Fruit fly (Drosophila melanogaster): ENCODE data around the gene SamDC.

Gene SamDC

DNA sequence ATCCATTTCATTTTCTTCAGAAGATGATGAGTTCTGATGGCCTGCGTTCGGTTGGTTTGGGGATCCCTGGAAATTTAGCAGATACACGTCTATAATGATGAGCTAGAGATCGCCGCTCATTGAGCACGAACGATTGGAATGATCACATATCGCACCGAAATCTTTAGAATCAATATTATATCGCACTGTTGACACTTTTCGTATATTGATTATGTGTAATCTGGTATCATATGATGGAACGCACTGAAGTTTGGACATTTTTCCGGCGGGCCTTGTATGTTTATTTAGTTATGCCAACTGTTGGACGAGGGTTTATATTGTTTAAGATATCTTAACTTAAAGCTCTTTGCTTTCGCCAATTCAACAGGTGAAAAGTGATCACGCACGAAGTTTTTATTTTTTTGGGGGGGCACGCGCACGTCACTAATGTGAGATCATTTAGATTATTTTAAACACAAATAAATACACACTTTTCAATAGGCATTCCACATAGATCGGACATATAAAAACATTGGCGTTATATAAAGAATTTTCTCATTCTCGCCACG lies 18.1 kb upstream of the SamDC start:
- TF ChIP-seq gl (tag; optimal IDR thresholded peaks at IDR 0.05) (no peak), CG14655 (GFP tag; optimal IDR thresholded peaks at IDR 0.05) (no peak), D1 (tag; optimal IDR thresholded peaks at IDR 0.05) (no peak), EcR (GFP tag; optimal IDR thresholded peaks at IDR 0.05) (no peak), CG8301 (tag; optimal IDR thresholded peaks at IDR 0.05) (no peak), CG32121 (GFP tag; IDR thresholded peaks at IDR 0.05) (no peak), CG9948 (tag; optimal IDR thresholded peaks at IDR 0.05) (no peak), Snoo (tag; optimal IDR thresholded peaks at IDR 0.05) (no peak), Pif1B (GFP tag; optimal IDR thresholded peaks at IDR 0.05) (no peak), CG8159 (tag; optimal IDR thresholded peaks at IDR 0.05) (no peak), CG13204 (GFP tag; optimal IDR thresholded peaks at IDR 0.05) (no peak), CG34367 (tag; optimal IDR thresholded peaks at IDR 0.05) (no peak), fd96Ca (GFP tag; IDR thresholded peaks at IDR 0.05) (no peak), CG17806 (tag; optimal IDR thresholded peaks at IDR 0.05) (no peak), Ets98B (GFP tag; IDR thresholded peaks at IDR 0.05) (no peak), rn (GFP tag; IDR thresholded peaks at IDR 0.05) (no peak), CG10348 (GFP tag; IDR thresholded peaks at IDR 0.05) (no peak), CG12605 (GFP tag; IDR thresholded peaks at IDR 0.05) (no peak), Pif1A (GFP tag; optimal IDR thresholded peaks at IDR 0.05) (no peak)

DNA sequence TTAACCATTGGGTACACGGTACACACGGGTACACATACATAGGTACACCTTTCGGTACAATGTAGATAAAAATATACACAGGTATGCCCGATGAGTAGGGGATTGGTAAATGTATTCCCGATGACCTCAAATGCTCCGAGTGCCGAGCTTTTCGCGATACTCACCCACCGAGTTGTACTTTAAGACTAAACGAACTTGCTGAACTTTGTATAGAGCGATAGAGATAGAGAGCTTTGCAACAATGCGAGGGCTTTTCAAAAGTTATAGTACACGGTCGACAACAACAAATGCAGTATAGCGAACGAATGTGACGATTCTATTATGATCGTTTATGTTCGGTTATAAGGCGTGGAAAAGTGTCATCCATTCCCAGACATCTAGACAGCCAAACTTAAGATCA lies 17.6 kb upstream of the SamDC start:
- no peak; the same call in 1 of the 2 replicates for TF ChIP-seq Ets98B (GFP tag; IDR thresholded peaks at IDR 0.05)
- peak; percentile 51; the same call in 1 of the 2 replicates for TF ChIP-seq CG32121 (GFP tag; IDR thresholded peaks at IDR 0.05)
- peak; percentile 42 for TF ChIP-seq gl (tag; optimal IDR thresholded peaks at IDR 0.05)
- no peak for TF ChIP-seq CG17806 (tag; optimal IDR thresholded peaks at IDR 0.05)
- TF ChIP-seq EcR (GFP tag; optimal IDR thresholded peaks at IDR 0.05) = peak; percentile 90

DNA sequence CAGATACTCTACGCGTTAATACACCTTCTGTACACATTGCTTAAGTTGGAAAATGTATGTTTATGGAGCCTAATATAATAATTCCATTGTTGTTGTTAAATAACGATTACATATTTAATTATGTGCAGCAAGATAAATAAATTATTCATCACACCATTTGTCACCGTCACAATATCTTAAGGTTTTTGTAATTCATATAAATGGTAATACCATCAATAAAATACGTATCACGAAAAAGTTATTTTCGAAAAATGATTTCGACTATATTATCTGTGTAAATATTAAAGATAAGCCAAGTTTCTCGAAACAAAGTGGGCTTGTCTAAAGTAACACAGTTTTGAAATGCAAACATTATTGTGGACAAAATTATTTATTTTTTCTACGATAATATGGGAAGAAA lies 17.1 kb upstream of the SamDC start, which contains the start of gene CG4995:
TSS of gene CG4995 (plus strand) at position 301 of the 400 bp plus-strand sequence.
- no peak for TF ChIP-seq CG8159 (tag; optimal IDR thresholded peaks at IDR 0.05)
- TF ChIP-seq CG4496 (GFP tag; IDR thresholded peaks at IDR 0.05) = no peak
- TF ChIP-seq Pif1A (GFP tag; optimal IDR thresholded peaks at IDR 0.05) = no peak
- no peak for TF ChIP-seq rn (GFP tag; IDR thresholded peaks at IDR 0.05)
- no peak for TF ChIP-seq CG34367 (tag; optimal IDR thresholded peaks at IDR 0.05)
- no peak for TF ChIP-seq CG10348 (GFP tag; IDR thresholded peaks at IDR 0.05)
- TF ChIP-seq D1 (tag; optimal IDR thresholded peaks at IDR 0.05) = no peak
- no peak for TF ChIP-seq fd96Ca (GFP tag; IDR thresholded peaks at IDR 0.05)
- TF ChIP-seq Ets98B (GFP tag; IDR thresholded peaks at IDR 0.05) = no peak
- TF ChIP-seq gl (tag; optimal IDR thresholded peaks at IDR 0.05) = no peak
- no peak for TF ChIP-seq CG17806 (tag; optimal IDR thresholded peaks at IDR 0.05)
- no peak for TF ChIP-seq CG13204 (GFP tag; optimal IDR thresholded peaks at IDR 0.05)
- TF ChIP-seq CG15710 (tag; optimal IDR thresholded peaks at IDR 0.05) = no peak
- no peak for TF ChIP-seq Snoo (tag; optimal IDR thresholded peaks at IDR 0.05)
- TF ChIP-seq CG14655 (GFP tag; optimal IDR thresholded peaks at IDR 0.05) = no peak
- no peak for TF ChIP-seq CG32121 (GFP tag; IDR thresholded peaks at IDR 0.05)
- no peak for TF ChIP-seq CG8301 (tag; optimal IDR thresholded peaks at IDR 0.05)
- no peak for TF ChIP-seq CG12605 (GFP tag; IDR thresholded peaks at IDR 0.05)

DNA sequence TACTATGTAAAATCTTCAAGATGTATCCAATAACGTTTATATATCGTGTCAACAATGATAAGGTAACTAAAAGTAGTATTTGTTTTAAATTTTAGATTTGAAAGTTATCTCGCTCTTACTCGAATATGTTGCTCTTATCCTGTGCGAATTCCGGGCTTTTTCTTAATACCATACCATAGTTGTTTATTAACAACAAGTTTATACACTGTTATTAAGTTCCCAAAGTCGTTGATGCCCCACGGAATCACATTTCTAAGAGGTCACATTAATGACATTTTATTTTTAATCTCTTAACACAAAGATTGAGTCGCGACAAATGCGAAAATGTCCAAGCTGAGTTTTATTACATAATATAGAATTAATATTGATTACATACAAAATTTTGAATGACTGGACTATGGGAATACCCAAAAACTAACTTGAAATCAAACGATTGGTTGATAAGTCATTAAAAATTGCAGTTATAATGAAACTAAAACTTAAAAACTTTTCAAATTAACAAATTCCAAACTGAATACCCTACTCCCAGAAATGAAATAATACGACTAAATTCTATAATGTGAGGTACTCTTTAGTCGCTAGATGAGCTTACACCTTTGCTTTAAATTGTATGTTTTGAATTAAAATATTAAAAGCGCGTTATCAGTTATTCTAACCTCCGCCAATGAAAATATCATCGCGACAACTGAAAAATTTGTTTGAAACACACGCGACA lies 16.3 kb upstream of the SamDC start, which contains the start of gene CG5381:
TSS of gene CG5381 (minus strand) at position 330 of the 715 bp plus-strand sequence.
- TF ChIP-seq EcR (GFP tag; optimal IDR thresholded peaks at IDR 0.05) (no peak), CG4496 (GFP tag; IDR thresholded peaks at IDR 0.05) (no peak), CG15710 (tag; optimal IDR thresholded peaks at IDR 0.05) (no peak), CG9948 (tag; optimal IDR thresholded peaks at IDR 0.05) (no peak), Pif1A (GFP tag; optimal IDR thresholded peaks at IDR 0.05) (no peak), fd96Ca (GFP tag; IDR thresholded peaks at IDR 0.05) (no peak), gl (tag; optimal IDR thresholded peaks at IDR 0.05) (no peak), CG13204 (GFP tag; optimal IDR thresholded peaks at IDR 0.05) (no peak), CG8159 (tag; optimal IDR thresholded peaks at IDR 0.05) (no peak), CG17806 (tag; optimal IDR thresholded peaks at IDR 0.05) (no peak), CG34367 (tag; optimal IDR thresholded peaks at IDR 0.05) (no peak), rn (GFP tag; IDR thresholded peaks at IDR 0.05) (no peak), CG12605 (GFP tag; IDR thresholded peaks at IDR 0.05) (no peak), Snoo (tag; optimal IDR thresholded peaks at IDR 0.05) (no peak), CG32121 (GFP tag; IDR thresholded peaks at IDR 0.05) (no peak), D1 (tag; optimal IDR thresholded peaks at IDR 0.05) (no peak), Ets98B (GFP tag; IDR thresholded peaks at IDR 0.05) (no peak), Pif1B (GFP tag; optimal IDR thresholded peaks at IDR 0.05) (no peak), CG8301 (tag; optimal IDR thresholded peaks at IDR 0.05) (no peak), CG10348 (GFP tag; IDR thresholded peaks at IDR 0.05) (no peak)

DNA sequence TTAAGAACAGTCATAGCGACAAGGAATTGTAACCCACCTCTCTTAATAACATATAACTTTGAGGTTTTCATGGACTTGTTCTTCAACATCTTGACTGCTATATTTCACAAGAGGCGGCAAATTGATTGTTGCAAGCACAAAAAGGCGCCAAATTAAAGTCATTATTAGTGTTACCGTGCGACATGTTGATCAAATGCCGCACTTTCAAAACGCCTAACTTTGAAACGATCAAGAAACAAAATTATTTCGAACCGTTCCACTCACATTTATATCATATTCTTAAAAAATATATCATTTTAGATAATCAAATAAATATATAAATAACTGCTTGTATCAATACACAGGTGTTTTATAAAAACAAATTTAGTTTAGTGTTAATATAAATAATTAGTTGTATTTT lies 11.5 kb upstream of the SamDC start, which contains the start of gene RnrL:
TSS of gene RnrL (minus strand) at position 154 of the 400 bp plus-strand sequence.
- TF ChIP-seq rn (GFP tag; IDR thresholded peaks at IDR 0.05) (no peak), EcR (GFP tag; optimal IDR thresholded peaks at IDR 0.05) (no peak), CG9948 (tag; optimal IDR thresholded peaks at IDR 0.05) (no peak), CG13204 (GFP tag; optimal IDR thresholded peaks at IDR 0.05) (no peak), CG8159 (tag; optimal IDR thresholded peaks at IDR 0.05) (no peak), CG4496 (GFP tag; IDR thresholded peaks at IDR 0.05) (no peak), CG10348 (GFP tag; IDR thresholded peaks at IDR 0.05) (no peak), CG14655 (GFP tag; optimal IDR thresholded peaks at IDR 0.05) (no peak), CG8301 (tag; optimal IDR thresholded peaks at IDR 0.05) (no peak), Pif1B (GFP tag; optimal IDR thresholded peaks at IDR 0.05) (no peak), Pif1A (GFP tag; optimal IDR thresholded peaks at IDR 0.05) (no peak), Snoo (tag; optimal IDR thresholded peaks at IDR 0.05) (no peak), CG12605 (GFP tag; IDR thresholded peaks at IDR 0.05) (no peak), gl (tag; optimal IDR thresholded peaks at IDR 0.05) (no peak)

Data from whole organism, pupa.